Fruit fly (Drosophila melanogaster) whole organism, embryonic: ENCODE results near the gene mmy.

Source experiments
- Asciz ChIP-seq: fragments of 200-800 bp; sonication (Bioruptor generic); optimal IDR thresholded peaks from 2 replicates; lab custom pipeline; 2017; ENCODE audit warnings: missing biosample characterization, mild to moderate bottlenecking, missing genetic modification characterization, missing genetic modification reagents
- B-H1 ChIP-seq: fragments of 200-800 bp; sonication (Bioruptor generic); IDR thresholded peaks from 3 replicates; pipeline ENCODE4 v1.3.6; 2022; ENCODE audit warnings: missing biosample characterization, missing genetic modification characterization
- CG10209 ChIP-seq: fragments of 200-800 bp; sonication (Bioruptor generic); optimal IDR thresholded peaks from 3 replicates; lab custom pipeline; 2017; ENCODE audit warnings: missing biosample characterization, mild to moderate bottlenecking, missing genetic modification characterization, missing genetic modification reagents
- CG10274 ChIP-seq: fragments of 200-800 bp; sonication (Bioruptor generic); optimal IDR thresholded peaks from 3 replicates; lab custom pipeline; 2017; ENCODE audit warnings: missing biosample characterization, mild to moderate bottlenecking, missing genetic modification characterization
- CG13424 ChIP-seq: fragments of 200-800 bp; sonication (Bioruptor generic); optimal IDR thresholded peaks from 2 replicates; lab custom pipeline; 2019; ENCODE audit warnings: missing biosample characterization, mild to moderate bottlenecking, missing genetic modification characterization, moderate library complexity
- CG14441 ChIP-seq: fragments of 200-800 bp; sonication (Bioruptor generic); IDR thresholded peaks from 2 replicates; pipeline ENCODE4 v1.3.6; 2022; ENCODE audit warnings: missing biosample characterization, missing genetic modification characterization
- CG15073 ChIP-seq: fragments of 200-800 bp; sonication (Bioruptor generic); optimal IDR thresholded peaks from 2 replicates; lab custom pipeline; 2016; ENCODE audit warnings: missing biosample characterization, missing genetic modification characterization
- CG15601 ChIP-seq: fragments of 200-800 bp; sonication (Bioruptor generic); optimal IDR thresholded peaks from 3 replicates; lab custom pipeline; 2019; ENCODE audit warnings: missing biosample characterization, mild to moderate bottlenecking, missing genetic modification characterization, moderate library complexity
- CG15696 ChIP-seq: fragments of 200-800 bp; sonication (Bioruptor generic); optimal IDR thresholded peaks from 2 replicates; lab custom pipeline; 2019; ENCODE audit warnings: missing biosample characterization, mild to moderate bottlenecking, missing genetic modification characterization, moderate library complexity
- CG1647 ChIP-seq: fragments of 200-800 bp; sonication (Bioruptor generic); optimal IDR thresholded peaks from 3 replicates; lab custom pipeline; 2016; ENCODE audit warnings: missing biosample characterization, missing genetic modification characterization
- CG16813 ChIP-seq: fragments of 200-800 bp; sonication (Bioruptor generic); IDR thresholded peaks from 3 replicates; pipeline ENCODE4 v1.3.6; 2022; ENCODE audit warnings: missing biosample characterization, missing genetic modification characterization; ENCODE audit not compliant: partially characterized antibody
- CG16863 ChIP-seq: fragments of 200-800 bp; sonication (Bioruptor generic); optimal IDR thresholded peaks from 3 replicates; lab custom pipeline; 2016; ENCODE audit warnings: missing biosample characterization, missing genetic modification characterization
- CG1792 ChIP-seq: fragments of 200-800 bp; sonication (Bioruptor generic); optimal IDR thresholded peaks from 2 replicates; lab custom pipeline; 2016; ENCODE audit warnings: missing biosample characterization, missing genetic modification characterization
- CG2116 ChIP-seq: fragments of 200-800 bp; sonication (Bioruptor generic); optimal IDR thresholded peaks from 3 replicates; lab custom pipeline; 2018; ENCODE audit warnings: missing biosample characterization, mild to moderate bottlenecking, missing genetic modification characterization
- CG3838 ChIP-seq: fragments of 200-800 bp; sonication (Bioruptor generic); optimal IDR thresholded peaks from 3 replicates; lab custom pipeline; 2016; ENCODE audit warnings: missing biosample characterization, missing genetic modification characterization
- CG4820 ChIP-seq: fragments of 200-800 bp; sonication (Bioruptor generic); optimal IDR thresholded peaks from 3 replicates; lab custom pipeline; 2016; ENCODE audit warnings: missing biosample characterization, missing genetic modification characterization
- CG7745 ChIP-seq: fragments of 200-800 bp; sonication (Bioruptor generic); optimal IDR thresholded peaks from 2 replicates; lab custom pipeline; 2018; ENCODE audit warnings: missing biosample characterization, mild to moderate bottlenecking, missing genetic modification characterization, moderate library complexity
- CkIIα-i1 ChIP-seq: fragments of 200-800 bp; sonication (Bioruptor generic); IDR thresholded peaks from 2 replicates; pipeline ENCODE4 v1.3.6; 2022; ENCODE audit warnings: missing biosample characterization, missing genetic modification characterization
- CrebB ChIP-seq: fragments of 200-800 bp; sonication (Bioruptor generic); optimal IDR thresholded peaks from 3 replicates; lab custom pipeline; 2018; ENCODE audit warnings: missing biosample characterization, mild to moderate bottlenecking, missing genetic modification characterization
- D19B ChIP-seq: fragments of 200-800 bp; sonication (Bioruptor generic); optimal IDR thresholded peaks from 2 replicates; lab custom pipeline; 2017; ENCODE audit warnings: missing biosample characterization, mild to moderate bottlenecking, missing genetic modification characterization
- Dfd ChIP-seq, 2 experiments: fragments of >200 bp; optimal IDR thresholded peaks; 2 replicates each; lab custom pipeline; 2017; ENCODE audit warnings: missing biosample characterization in 2 of 2, missing genetic modification characterization in 2 of 2
- Dref ChIP-seq: fragments of 200-800 bp; sonication (Bioruptor generic); IDR thresholded peaks from 2 replicates; pipeline ENCODE4 v1.3.6; 2022; ENCODE audit warnings: missing biosample characterization, missing genetic modification characterization
- Eip74EF ChIP-seq, 2 experiments: fragments of 200-800 bp in 1 of 2; fragments of >200 bp in 1 of 2; sonication (Bioruptor generic) in 1 of 2; optimal IDR thresholded peaks; 2 replicates each; lab custom pipeline; 2017 to 2019; ENCODE audit warnings: missing biosample characterization in 2 of 2, missing genetic modification characterization in 2 of 2, mild to moderate bottlenecking in 1 of 2, moderate library complexity in 1 of 2
- Hr51 ChIP-seq, 2 experiments: fragments of 200-800 bp; sonication (Bioruptor generic); optimal IDR thresholded peaks; 2 replicates in 1 of 2; 3 replicates in 1 of 2; lab custom pipeline; 2016 to 2018; ENCODE audit warnings: missing biosample characterization in 2 of 2, missing genetic modification characterization in 2 of 2, mild to moderate bottlenecking in 1 of 2, moderate library complexity in 1 of 2
- Hr78 ChIP-seq, 2 experiments: fragments of 200-800 bp in 1 of 2; fragments of >200 bp in 1 of 2; sonication (Bioruptor generic) in 1 of 2; optimal IDR thresholded peaks; 2 replicates each; lab custom pipeline; 2017 to 2019; ENCODE audit warnings: missing biosample characterization in 2 of 2, missing genetic modification characterization in 2 of 2, mild to moderate bottlenecking in 1 of 2, moderate library complexity in 1 of 2
- Jarid2 ChIP-seq: fragments of 200-800 bp; sonication (Bioruptor generic); optimal IDR thresholded peaks from 3 replicates; lab custom pipeline; 2017; ENCODE audit warnings: mild to moderate bottlenecking, missing biosample characterization, missing genetic modification reagents, missing genetic modification characterization
- Kr ChIP-seq: fragments of 200-800 bp; sonication (Bioruptor generic); optimal IDR thresholded peaks from 2 replicates; lab custom pipeline; 2017; ENCODE audit warnings: missing biosample characterization, mild to moderate bottlenecking, missing genetic modification characterization
- Max ChIP-seq: fragments of 200-800 bp; sonication (Bioruptor generic); optimal IDR thresholded peaks from 2 replicates; lab custom pipeline; 2016; ENCODE audit warnings: missing biosample characterization, mild to moderate bottlenecking, missing genetic modification characterization
- Mes4 ChIP-seq: fragments of 200-800 bp; sonication (Bioruptor generic); optimal IDR thresholded peaks from 2 replicates; lab custom pipeline; 2016; ENCODE audit warnings: missing biosample characterization, missing genetic modification characterization
- NK7.1 ChIP-seq: fragments of 200-800 bp; sonication (Bioruptor generic); optimal IDR thresholded peaks from 3 replicates; lab custom pipeline; 2016; ENCODE audit warnings: missing biosample characterization, missing genetic modification characterization
- Neu2 ChIP-seq: fragments of 200-800 bp; sonication (Bioruptor generic); optimal IDR thresholded peaks from 3 replicates; lab custom pipeline; 2016; ENCODE audit warnings: missing biosample characterization, missing genetic modification characterization, borderline replicate concordance
- Nf-YB ChIP-seq: fragments of 200-800 bp; sonication (Bioruptor generic); optimal IDR thresholded peaks from 3 replicates; lab custom pipeline; 2019; ENCODE audit warnings: missing biosample characterization, mild to moderate bottlenecking, missing genetic modification characterization, moderate library complexity
- Optix ChIP-seq: fragments of 200-800 bp; sonication (Bioruptor generic); IDR thresholded peaks from 3 replicates; pipeline ENCODE4 v1.3.6; 2022; ENCODE audit warnings: missing biosample characterization, missing genetic modification characterization
- Side ChIP-seq: fragments of 200-800 bp; sonication (Bioruptor generic); optimal IDR thresholded peaks from 2 replicates; lab custom pipeline; 2016; ENCODE audit warnings: missing biosample characterization, missing genetic modification characterization
- ci ChIP-seq: fragments of 200-800 bp; sonication (Bioruptor generic); IDR thresholded peaks from 3 replicates; pipeline ENCODE4 v1.3.6; 2022; ENCODE audit warnings: missing biosample characterization, missing genetic modification characterization
- corto ChIP-seq: fragments of 200-800 bp; sonication (Bioruptor generic); optimal IDR thresholded peaks from 2 replicates; lab custom pipeline; 2016; ENCODE audit warnings: missing biosample characterization, mild to moderate bottlenecking, missing genetic modification characterization, moderate library complexity
- danr ChIP-seq: fragments of 200-800 bp; sonication (Bioruptor generic); IDR thresholded peaks from 2 replicates; pipeline ENCODE4 v1.3.6; 2022; ENCODE audit warnings: missing biosample characterization, missing genetic modification characterization
- eyg ChIP-seq: fragments of 200-800 bp; sonication (Bioruptor generic); optimal IDR thresholded peaks from 3 replicates; lab custom pipeline; 2016; ENCODE audit warnings: missing biosample characterization, missing genetic modification characterization
- gcm2 ChIP-seq: fragments of 200-800 bp; sonication (Bioruptor generic); optimal IDR thresholded peaks from 2 replicates; lab custom pipeline; 2016; ENCODE audit warnings: missing biosample characterization, missing genetic modification characterization
- hb ChIP-seq: fragments of 200-800 bp; sonication (Bioruptor generic); IDR thresholded peaks from 3 replicates; pipeline ENCODE4 v1.3.6; 2022; ENCODE audit warnings: missing biosample characterization, missing genetic modification characterization; ENCODE audit not compliant: partially characterized antibody
- hkb ChIP-seq, 2 experiments: fragments of 200-800 bp in 1 of 2; fragments of >200 bp in 1 of 2; sonication (Bioruptor generic) in 1 of 2; IDR thresholded peaks in 1 of 2; optimal IDR thresholded peaks in 1 of 2; 2 replicates each; pipeline versions ENCODE4 v1.3.6 to Lab custom; 2017 to 2022; ENCODE audit warnings: missing biosample characterization in 1 of 2, missing genetic modification characterization in 1 of 2
- otp ChIP-seq: fragments of 200-800 bp; sonication (Bioruptor generic); IDR thresholded peaks from 3 replicates; pipeline ENCODE4, ENCODE4 v1.3.6; 2022; ENCODE audit warnings: missing biosample characterization, missing genetic modification characterization
- pum ChIP-seq: fragments of 200-800 bp; sonication (Bioruptor generic); optimal IDR thresholded peaks from 2 replicates; lab custom pipeline; 2016; ENCODE audit warnings: missing biosample characterization, missing genetic modification characterization
- repo ChIP-seq: fragments of 200-800 bp; sonication (Bioruptor generic); optimal IDR thresholded peaks from 2 replicates; lab custom pipeline; 2016; ENCODE audit warnings: missing biosample characterization, missing genetic modification characterization
- sens ChIP-seq: fragments of 200-800 bp; sonication (Bioruptor generic); peaks from one replicate; lab custom pipeline; 2016; ENCODE audit warnings: missing biosample characterization, missing genetic modification characterization
- so ChIP-seq: fragments of 200-800 bp; sonication (Bioruptor generic); IDR thresholded peaks from 3 replicates; pipeline ENCODE4 v1.3.6; 2022; ENCODE audit warnings: missing biosample characterization, missing genetic modification characterization
- tx ChIP-seq: fragments of 200-800 bp; sonication (Bioruptor generic); optimal IDR thresholded peaks from 2 replicates; lab custom pipeline; 2016; ENCODE audit warnings: missing biosample characterization, missing genetic modification characterization
- unpg ChIP-seq: fragments of 200-800 bp; sonication (Bioruptor generic); optimal IDR thresholded peaks from 3 replicates; lab custom pipeline; 2018; ENCODE audit warnings: missing biosample characterization, mild to moderate bottlenecking, missing genetic modification characterization, moderate library complexity
- vvl ChIP-seq: fragments of 200-800 bp; sonication (Bioruptor generic); IDR thresholded peaks from 2 replicates; pipeline ENCODE4 v1.3.6; 2022; ENCODE audit warnings: missing biosample characterization, missing genetic modification characterization
- wek ChIP-seq: fragments of 200-800 bp; sonication (Bioruptor generic); optimal IDR thresholded peaks from 3 replicates; lab custom pipeline; 2018; ENCODE audit warnings: missing biosample characterization, mild to moderate bottlenecking, missing genetic modification characterization, moderate library complexity

The mmy gene

dm6 chr2L:6462259-6462658 is 11.4 kb downstream of the mmy start (continued):
- TF ChIP-seq gcm2 (GFP tag; lab: Kevin White, UChicago) (no peak), vvl (GFP tag; lab: Robert Waterston, UW) (no peak), pum (no peak), hb (GFP tag; lab: Robert Waterston, UW) (no peak), Asciz (GFP tag; lab: Kevin White, UChicago) (peak; percentile 8), CG7745 (tag; lab: Kevin White, UChicago) (no peak), Optix (GFP tag; lab: Robert Waterston, UW) (0 out of 3 replicates have a peak, but pooled peaks have one; percentile 29), Eip74EF (GFP tag; optimal IDR thresholded peaks at IDR 0.05; lab: Kevin White, UChicago) (no peak), CG1792 (peak; percentile 16), CG15696 (peak; percentile 5), repo (GFP tag; lab: Kevin White, UChicago) (no peak), CG16813 (GFP tag; lab: Robert Waterston, UW) (no peak), NK7.1 (GFP tag; lab: Kevin White, UChicago) (no peak), ci (GFP tag; lab: Robert Waterston, UW) (0 out of 3 replicates have a peak, but pooled peaks have one; percentile 67), Side (GFP tag; lab: Kevin White, UChicago) (peak; percentile 2), CG13424 (no peak), CG15073 (GFP tag; lab: Kevin White, UChicago) (no peak), D19B (GFP tag; lab: Kevin White, UChicago) (no peak), CG15601 (tag; lab: Kevin White, UChicago) (peak; percentile 25), Hr51 (GFP tag; optimal IDR thresholded peaks at IDR 0.05; lab: Kevin White, UChicago) (no peak), danr (GFP tag; lab: Robert Waterston, UW) (no peak), CG10209 (GFP tag; lab: Kevin White, UChicago) (peak; percentile 1), Kr (GFP tag; lab: Kevin White, UChicago) (no peak), Max (GFP tag; lab: Kevin White, UChicago) (no peak), CG16863 (GFP tag; lab: Kevin White, UChicago) (peak; percentile 23), wek (GFP tag; lab: Kevin White, UChicago) (peak; percentile 13), CG2116 (GFP tag; lab: Kevin White, UChicago) (peak; percentile 7), Dref (no peak), CrebB (tag; lab: Kevin White, UChicago) (peak; percentile 44), CG4820 (GFP tag; lab: Kevin White, UChicago) (no peak), Dfd (GFP tag; optimal IDR thresholded peaks at IDR 0.05; lab: Kevin White, UChicago) (no peak), Nf-YB (peak; percentile 23), eyg (GFP tag; lab: Kevin White, UChicago) (peak; percentile 10), B-H1 (GFP tag; lab: Robert Waterston, UW) (no peak), Hr78 (GFP tag; optimal IDR thresholded peaks at IDR 0.05; lab: Kevin White, UChicago) (peak in 1 of 2 experiments; percentile 10), CG10274 (GFP tag; lab: Kevin White, UChicago) (no peak), Jarid2 (GFP tag; lab: Kevin White, UChicago) (no peak), CG1647 (GFP tag; lab: Kevin White, UChicago) (peak; percentile 3), tx (no peak), Neu2 (no peak), otp (GFP tag; lab: Robert Waterston, UW) (peak; percentile 76), hkb (optimal IDR thresholded peaks at IDR 0.05; lab: Kevin White, UChicago) (no peak), hkb (GFP tag; IDR thresholded peaks at IDR 0.05; lab: Robert Waterston, UW) (peak; percentile 23; the same call in 1 of the 2 replicates), CG3838 (GFP tag; lab: Kevin White, UChicago) (no peak), unpg (GFP tag; lab: Kevin White, UChicago) (no peak), CG14441 (GFP tag; lab: Robert Waterston, UW) (no peak), so (GFP tag; lab: Robert Waterston, UW) (0 out of 3 replicates have a peak, but pooled peaks have one; percentile 46), CkIIα-i1 (GFP tag; lab: Robert Waterston, UW) (no peak), corto (GFP tag; lab: Kevin White, UChicago) (no peak), sens (GFP tag; lab: Kevin White, UChicago) (peak; percentile 74), Mes4 (GFP tag; lab: Kevin White, UChicago) (peak; percentile 10)
